Worm (Caenorhabditis elegans) whole organism, midembryonic: ENCODE measurements around the gene Y73C8C.3.

Source experiments
- T22C8.4 ChIP-seq: fragments of 200-800 bp; sonication (Bioruptor generic); IDR thresholded peaks from 2 replicates; pipeline ENCODE4 v1.3.6; 2022; ENCODE audit warnings: missing genetic modification characterization, missing compliant biosample characterization
- cog-1 ChIP-seq: sonication (generic microtip); optimal IDR thresholded peaks from 2 replicates; lab custom pipeline; 2016; ENCODE audit warnings: missing genetic modification characterization, missing compliant biosample characterization
- flt-1 ChIP-seq: fragments of 200-800 bp; sonication (Bioruptor generic); IDR thresholded peaks from 2 replicates; pipeline ENCODE4 v1.3.6; 2022; ENCODE audit warnings: missing genetic modification characterization, missing compliant biosample characterization
- klf-2 ChIP-seq: fragments of 200-800 bp; sonication (Bioruptor generic); conservative IDR thresholded peaks from 2 replicates; pipeline ENCODE4 v1.3.6; 2022; ENCODE audit warnings: missing genetic modification reagents, missing genetic modification characterization, missing compliant biosample characterization
- med-1 ChIP-seq: sonication (generic microtip); optimal IDR thresholded peaks from 2 replicates; lab custom pipeline; 2017; ENCODE audit warnings: missing genetic modification characterization, mild to moderate bottlenecking, missing compliant biosample characterization, antibody characterized with exemption, missing genetic modification reagents; ENCODE audit not compliant: insufficient read depth
- ref-1 ChIP-seq: fragments of 200-800 bp; sonication (Bioruptor generic); conservative IDR thresholded peaks from 2 replicates; pipeline ENCODE4 v1.3.6; 2022; ENCODE audit warnings: missing genetic modification reagents, missing genetic modification characterization, missing compliant biosample characterization
- tab-1 ChIP-seq: fragments of 200-800 bp; sonication (Bioruptor generic); IDR thresholded peaks from 2 replicates; pipeline ENCODE4 v1.3.6; 2022; ENCODE audit warnings: missing genetic modification characterization, missing compliant biosample characterization
- ztf-23 ChIP-seq: fragments of 200-800 bp; sonication (Bioruptor generic); IDR thresholded peaks from 2 replicates; pipeline ENCODE4 v1.3.6; 2022; ENCODE audit warnings: missing genetic modification reagents, missing genetic modification characterization, missing compliant biosample characterization
- ztf-29 ChIP-seq: fragments of 200-800 bp; sonication (Bioruptor generic); IDR thresholded peaks from 2 replicates; pipeline ENCODE4 v1.3.6; 2022; ENCODE audit warnings: missing genetic modification reagents, missing genetic modification characterization, missing compliant biosample characterization

Y73C8C.3 gene

ce11 chrV:3163143-3163542 lies 48.1 kb downstream of the Y73C8C.3 start:
- TF ChIP-seq cog-1 (tag; lab: Kevin White, UChicago) (no peak), ref-1 (GFP tag; lab: Robert Waterston, UW) (no peak), ztf-23 (no peak), med-1 (no peak), ztf-29 (no peak), tab-1 (GFP tag; lab: Robert Waterston, UW) (no peak), klf-2 (GFP tag; lab: Robert Waterston, UW) (no peak), flt-1 (GFP tag; lab: Robert Waterston, UW) (no peak), T22C8.4 (GFP tag; lab: Robert Waterston, UW) (no peak)

ce11 chrV:3165438-3165837 lies 50.4 kb downstream of the Y73C8C.3 start, which contains the start of gene C36C5.14:
C36C5.14 (minus strand) TSS chrV:3165538.
- TF ChIP-seq ztf-29 (no peak), ref-1 (GFP tag; lab: Robert Waterston, UW) (no peak), med-1 (no peak), ztf-23 (no peak), tab-1 (GFP tag; lab: Robert Waterston, UW) (no peak), T22C8.4 (GFP tag; lab: Robert Waterston, UW) (no peak), cog-1 (tag; lab: Kevin White, UChicago) (no peak), klf-2 (GFP tag; lab: Robert Waterston, UW) (no peak)

- no peak for TF ChIP-seq ztf-23
- no peak for TF ChIP-seq flt-1 (GFP tag; lab: Robert Waterston, UW)
- TF ChIP-seq med-1, result no peak
- TF ChIP-seq T22C8.4 (GFP tag; lab: Robert Waterston, UW), result no peak
- TF ChIP-seq ztf-29, result no peak
- TF ChIP-seq cog-1 (tag; lab: Kevin White, UChicago), result no peak
- TF ChIP-seq tab-1 (GFP tag; lab: Robert Waterston, UW), result no peak
- TF ChIP-seq ref-1 (GFP tag; lab: Robert Waterston, UW), result no peak
- TF ChIP-seq klf-2 (GFP tag; lab: Robert Waterston, UW), result no peak
These were observed 51.2 kb downstream of the Y73C8C.3 start, which contains the start of gene C36C5.4 for ce11 chrV:3166260-3166659. C36C5.4 (plus strand) TSS chrV:3166560.
